Worm (Caenorhabditis elegans) whole organism, young adult: ENCODE data around the gene F28C6.9.

Experiments
- B0035.1 ChIP-seq: sonication (generic microtip); optimal IDR thresholded peaks from 2 replicates; lab custom pipeline; 2016; ENCODE audit warnings: missing genetic modification characterization, mild to moderate bottlenecking, missing compliant biosample characterization, missing genotype, missing genetic modification reagents
- F37B4.10 ChIP-seq: fragments of 200-800 bp; sonication (Bioruptor generic); IDR thresholded peaks from 2 replicates; pipeline ENCODE4 v1.3.6; 2022; ENCODE audit warnings: missing genetic modification characterization, missing compliant biosample characterization
- bed-2 ChIP-seq: fragments of 200-800 bp; sonication (Bioruptor generic); IDR thresholded peaks from 2 replicates; pipeline ENCODE4 v1.3.6; 2022; ENCODE audit warnings: missing genetic modification reagents, missing genetic modification characterization, missing compliant biosample characterization
- cebp-2 ChIP-seq: fragments of 200-800 bp; sonication (Bioruptor generic); IDR thresholded peaks from 2 replicates; pipeline ENCODE4 v1.3.6; 2022; ENCODE audit warnings: missing genetic modification characterization, missing compliant biosample characterization
- ceh-40 ChIP-seq: fragments of 200-800 bp; sonication (Bioruptor generic); IDR thresholded peaks from 2 replicates; pipeline ENCODE4 v1.3.6; 2022; ENCODE audit warnings: missing genetic modification characterization, missing compliant biosample characterization
- egrh-3 ChIP-seq: fragments of 200-800 bp; sonication (Bioruptor generic); IDR thresholded peaks from 2 replicates; pipeline ENCODE4 v1.3.6; 2022; ENCODE audit warnings: missing genetic modification reagents, missing genetic modification characterization, missing compliant biosample characterization
- lir-1 ChIP-seq: fragments of 200-800 bp; sonication (Bioruptor generic); conservative IDR thresholded peaks from 2 replicates; pipeline ENCODE4 v1.3.6; 2022; ENCODE audit warnings: missing genetic modification reagents, missing genetic modification characterization, missing compliant biosample characterization
- nfya-1 ChIP-seq: sonication (generic microtip); optimal IDR thresholded peaks from 2 replicates; lab custom pipeline; 2017; ENCODE audit warnings: antibody characterized with exemption, missing compliant biosample characterization, missing genetic modification characterization, borderline replicate concordance; ENCODE audit not compliant: insufficient read depth
- nhr-179 ChIP-seq: sonication (generic microtip); optimal IDR thresholded peaks from 2 replicates; lab custom pipeline; 2016; ENCODE audit warnings: mild to moderate bottlenecking, missing genetic modification characterization, missing compliant biosample characterization
- zim-3 ChIP-seq: sonication (generic microtip); optimal IDR thresholded peaks from 2 replicates; lab custom pipeline; 2017; ENCODE audit warnings: mild to moderate bottlenecking, missing genetic modification characterization, moderate library complexity, missing compliant biosample characterization
- ztf-26 ChIP-seq: sonication (generic microtip); optimal IDR thresholded peaks from 2 replicates; lab custom pipeline; 2017; ENCODE audit warnings: missing genetic modification characterization, missing compliant biosample characterization

- TF ChIP-seq ztf-26: no peak
- TF ChIP-seq F37B4.10 (GFP tag; lab: Robert Waterston, UW): no peak
- no peak for TF ChIP-seq lir-1 (GFP tag; lab: Robert Waterston, UW)
- no peak for TF ChIP-seq egrh-3 (GFP tag; lab: Robert Waterston, UW)
- TF ChIP-seq bed-2: no peak
- no peak for TF ChIP-seq B0035.1
- TF ChIP-seq zim-3 (tag; lab: Kevin White, UChicago): no peak
- TF ChIP-seq nfya-1 (tag; lab: Kevin White, UChicago): no peak
- no peak for TF ChIP-seq cebp-2
- TF ChIP-seq ceh-40 (GFP tag; lab: Robert Waterston, UW): no peak
- no peak for TF ChIP-seq nhr-179
Observed at ce11 chrII:8588442-8588841, 21.5 kb downstream of the F28C6.9 start.
